Worm (Caenorhabditis elegans): ENCODE results near the gene K08B4.7.
A peak's percentile ranks its signal among the peaks of the same experiment; 100 is the strongest.

K08B4.7 gene

ce11 chrIV:6130437-6130836, 38.2 kb upstream of the K08B4.7 start:
- TF ChIP-seq sea-2 (GFP tag; IDR thresholded peaks at IDR 0.05) (no peak), snpc-4 (GFP tag; optimal IDR thresholded peaks at IDR 0.05) (no peak), snpc-4 (tag; optimal IDR thresholded peaks at IDR 0.05) (no peak)

- TF ChIP-seq hrde-1 (tag; optimal IDR thresholded peaks at IDR 0.05; ENCODE audit: borderline replicate concordance), result no peak
- no peak for TF ChIP-seq F57C9.4 (tag; optimal IDR thresholded peaks at IDR 0.05)
These were observed 35.2 kb upstream of the K08B4.7 start, which contains the start of gene M03D4.4 for ce11 chrIV:6127252-6127930. TSS of gene M03D4.4 (minus strand) at chrIV:6127302.

ce11 chrIV:6117741-6118265, 25.6 kb upstream of the K08B4.7 start, which contains the start of gene zen-4:
TSS of gene zen-4 (plus strand) at chrIV:6118215.
- TF ChIP-seq F22D6.2 (tag; optimal IDR thresholded peaks at IDR 0.05), result no peak
- no peak for TF ChIP-seq gei-17 (GFP tag; optimal IDR thresholded peaks at IDR 0.05)
- 0 out of 2 replicates have a peak, but pooled peaks have one; percentile 68 for TF ChIP-seq nfya-2 (GFP tag; IDR thresholded peaks at IDR 0.05)
- peak; percentile 92 for TF ChIP-seq ekl-4 (GFP tag; IDR thresholded peaks at IDR 0.05)
- TF ChIP-seq B0261.1 (tag; optimal IDR thresholded peaks at IDR 0.05), result no peak
- TF ChIP-seq chd-7 (tag; optimal IDR thresholded peaks at IDR 0.05), result peak; percentile 5
- peak; percentile 69; the same call in 1 of the 2 replicates for TF ChIP-seq let-526 (GFP tag; IDR thresholded peaks at IDR 0.05)
- TF ChIP-seq akir-1 (GFP tag; optimal IDR thresholded peaks at IDR 0.05), result no peak
- no peak for TF ChIP-seq F37B4.10 (GFP tag; IDR thresholded peaks at IDR 0.05)
- peak; percentile 20 for TF ChIP-seq sptf-2 (GFP tag; optimal IDR thresholded peaks at IDR 0.05)
- TF ChIP-seq nhr-120 (GFP tag; IDR thresholded peaks at IDR 0.05), result no peak
- TF ChIP-seq dpl-1 (GFP tag; optimal IDR thresholded peaks at IDR 0.05), result peak; percentile 61
- no peak for TF ChIP-seq ztf-6 (GFP tag; IDR thresholded peaks at IDR 0.05)
- TF ChIP-seq attf-3 (GFP tag; conservative IDR thresholded peaks at IDR 0.05), result peak; percentile 65; the same call in 1 of the 2 replicates
- no peak for TF ChIP-seq ztf-22 (GFP tag; optimal IDR thresholded peaks at IDR 0.05)
- TF ChIP-seq athp-1 (tag; optimal IDR thresholded peaks at IDR 0.05), result peak; percentile 80
- TF ChIP-seq mcd-1 (GFP tag; IDR thresholded peaks at IDR 0.05), result peak; percentile 85
- TF ChIP-seq ceh-100 (GFP tag; IDR thresholded peaks at IDR 0.05), result peak; percentile 33; the same call in 1 of the 2 replicates
- no peak for TF ChIP-seq F57C9.4 (tag; optimal IDR thresholded peaks at IDR 0.05)
- no peak for TF ChIP-seq rpc-1 (optimal IDR thresholded peaks at IDR 0.05)
- TF ChIP-seq rpc-1 (tag; optimal IDR thresholded peaks at IDR 0.05), result peak; percentile 1
- peak; percentile 70 for TF ChIP-seq efl-1 (GFP tag; optimal IDR thresholded peaks at IDR 0.05)
- no peak for TF ChIP-seq fkh-3 (tag; optimal IDR thresholded peaks at IDR 0.05)
- TF ChIP-seq attf-6 (GFP tag; IDR thresholded peaks at IDR 0.05), result peak; percentile 96
- peak; percentile 77 for TF ChIP-seq hrde-1 (tag; optimal IDR thresholded peaks at IDR 0.05; ENCODE audit: borderline replicate concordance)
- 0 out of 2 replicates have a peak, but pooled peaks have one; percentile 38 for TF ChIP-seq aptf-2 (GFP tag; conservative IDR thresholded peaks at IDR 0.05)
- TF ChIP-seq let-607 (tag; optimal IDR thresholded peaks at IDR 0.05), result no peak
- TF ChIP-seq egl-44 (GFP tag; IDR thresholded peaks at IDR 0.05), result no peak
- no peak for TF ChIP-seq lsy-27 (tag; optimal IDR thresholded peaks at IDR 0.05; ENCODE audit: borderline replicate concordance, insufficient read depth)
- no peak for TF ChIP-seq F55B11.4 (tag; optimal IDR thresholded peaks at IDR 0.05; ENCODE audit: borderline replicate concordance, insufficient read depth)
- TF ChIP-seq madf-6 (GFP tag; IDR thresholded peaks at IDR 0.05), result peak; percentile 91
- peak; percentile 30 to 72 for TF ChIP-seq rec-8 (tag; optimal IDR thresholded peaks at IDR 0.05)
- TF ChIP-seq snpc-4 (GFP tag; optimal IDR thresholded peaks at IDR 0.05), result peak; percentile 99
- TF ChIP-seq snpc-4 (tag; optimal IDR thresholded peaks at IDR 0.05), result peak; percentile 98 to 99 (median 98)
- no peak for TF ChIP-seq nfya-1 (tag; optimal IDR thresholded peaks at IDR 0.05; ENCODE audit: borderline replicate concordance, insufficient read depth)
- peak; percentile 71; the same call in 1 of the 2 replicates for TF ChIP-seq nfyb-1 (GFP tag; IDR thresholded peaks at IDR 0.05)
- peak; percentile 84 for TF ChIP-seq madf-3 (GFP tag; IDR thresholded peaks at IDR 0.05)
- no peak for TF ChIP-seq sea-2 (GFP tag; IDR thresholded peaks at IDR 0.05)
- no peak for TF ChIP-seq F10E7.11 (tag; optimal IDR thresholded peaks at IDR 0.05)
- TF ChIP-seq madf-10 (tag; optimal IDR thresholded peaks at IDR 0.05), result no peak
- 0 out of 2 replicates have a peak, but pooled peaks have one; percentile 51 for TF ChIP-seq aptf-3 (GFP tag; IDR thresholded peaks at IDR 0.05)
- peak; percentile 36 for TF ChIP-seq T07F8.4 (tag; optimal IDR thresholded peaks at IDR 0.05)
